Worm (Caenorhabditis elegans): ENCODE measurements around the gene emc-1.
"Not testable (repeated sequence)": the region's sequence is repeated elsewhere in the genome, so short reads cannot be mapped to it uniquely, and the experiment has no call there.

emc-1 gene

ce11 chrII:1500286-1500840 is at the start of gene emc-1:
Gene emc-1 (minus strand): TSS chrII:1500330.
- TF ChIP-seq ztf-29 (GFP tag; IDR thresholded peaks at IDR 0.05) (no peak), ztf-23 (GFP tag; IDR thresholded peaks at IDR 0.05) (peak; percentile 19; the same call in 1 of the 2 replicates), cog-1 (tag; optimal IDR thresholded peaks at IDR 0.05) (no peak), ref-1 (GFP tag; conservative IDR thresholded peaks at IDR 0.05) (no peak)

ce11 chrII:1545625-1546024 is 45.5 kb upstream of the emc-1 start, which contains the start of gene K05F6.12:
Gene K05F6.12 (plus strand): TSS chrII:1545925.
- TF ChIP-seq klf-2 (GFP tag; conservative IDR thresholded peaks at IDR 0.05) (no peak), ref-1 (GFP tag; conservative IDR thresholded peaks at IDR 0.05) (no peak), tab-1 (GFP tag; IDR thresholded peaks at IDR 0.05) (no peak), flt-1 (GFP tag; IDR thresholded peaks at IDR 0.05) (no peak), ztf-29 (GFP tag; IDR thresholded peaks at IDR 0.05) (no peak), cog-1 (tag; optimal IDR thresholded peaks at IDR 0.05) (no peak), ztf-23 (GFP tag; IDR thresholded peaks at IDR 0.05) (no peak), med-1 (GFP tag; optimal IDR thresholded peaks at IDR 0.05; ENCODE audit: insufficient read depth) (no peak), T22C8.4 (GFP tag; IDR thresholded peaks at IDR 0.05) (no peak)

- not testable (repeated sequence) for TF ChIP-seq ztf-29 (GFP tag; IDR thresholded peaks at IDR 0.05); med-1 (GFP tag; optimal IDR thresholded peaks at IDR 0.05; ENCODE audit: insufficient read depth); flt-1 (GFP tag; IDR thresholded peaks at IDR 0.05)
These were observed 43.1 kb upstream of the emc-1 start, which contains the start of gene K05F6.4 for ce11 chrII:1543182-1543581. Gene K05F6.4 (plus strand): TSS chrII:1543482.

ce11 chrII:1540628-1541027 is 40.5 kb upstream of the emc-1 start, which contains the start of gene poml-4:
Gene poml-4 (plus strand): TSS chrII:1540928.
- not testable (repeated sequence) for TF ChIP-seq med-1 (GFP tag; optimal IDR thresholded peaks at IDR 0.05; ENCODE audit: insufficient read depth); ref-1 (GFP tag; conservative IDR thresholded peaks at IDR 0.05); cog-1 (tag; optimal IDR thresholded peaks at IDR 0.05)

- no peak for TF ChIP-seq flt-1 (GFP tag; IDR thresholded peaks at IDR 0.05)
- no peak for TF ChIP-seq klf-2 (GFP tag; conservative IDR thresholded peaks at IDR 0.05)
- TF ChIP-seq ztf-29 (GFP tag; IDR thresholded peaks at IDR 0.05) = no peak
- TF ChIP-seq med-1 (GFP tag; optimal IDR thresholded peaks at IDR 0.05; ENCODE audit: insufficient read depth) = no peak
- TF ChIP-seq ztf-23 (GFP tag; IDR thresholded peaks at IDR 0.05) = no peak
- no peak for TF ChIP-seq ref-1 (GFP tag; conservative IDR thresholded peaks at IDR 0.05)
- TF ChIP-seq T22C8.4 (GFP tag; IDR thresholded peaks at IDR 0.05) = no peak
- TF ChIP-seq cog-1 (tag; optimal IDR thresholded peaks at IDR 0.05) = no peak
- no peak for TF ChIP-seq tab-1 (GFP tag; IDR thresholded peaks at IDR 0.05)
These were observed 38.5 kb upstream of the emc-1 start, which contains the start of gene fbxb-44 for ce11 chrII:1538589-1538988. Gene fbxb-44 (plus strand): TSS chrII:1538889.

- TF ChIP-seq tab-1 (GFP tag; IDR thresholded peaks at IDR 0.05) (no peak), cog-1 (tag; optimal IDR thresholded peaks at IDR 0.05) (no peak), ztf-29 (GFP tag; IDR thresholded peaks at IDR 0.05) (no peak), flt-1 (GFP tag; IDR thresholded peaks at IDR 0.05) (no peak), ztf-23 (GFP tag; IDR thresholded peaks at IDR 0.05) (no peak), ref-1 (GFP tag; conservative IDR thresholded peaks at IDR 0.05) (no peak), klf-2 (GFP tag; conservative IDR thresholded peaks at IDR 0.05) (no peak), T22C8.4 (GFP tag; IDR thresholded peaks at IDR 0.05) (no peak), med-1 (GFP tag; optimal IDR thresholded peaks at IDR 0.05; ENCODE audit: insufficient read depth) (no peak)
These were observed 37.2 kb upstream of the emc-1 start, which contains the start of gene fbxb-42 for ce11 chrII:1537321-1537720. Gene fbxb-42 (plus strand): TSS chrII:1537621.

ce11 chrII:1535931-1536330 is 35.8 kb upstream of the emc-1 start, which contains the start of gene fbxb-43:
Gene fbxb-43 (plus strand): TSS chrII:1536231.
- TF ChIP-seq ztf-23 (GFP tag; IDR thresholded peaks at IDR 0.05) (no peak), ztf-29 (GFP tag; IDR thresholded peaks at IDR 0.05) (no peak), cog-1 (tag; optimal IDR thresholded peaks at IDR 0.05) (no peak), T22C8.4 (GFP tag; IDR thresholded peaks at IDR 0.05) (no peak), flt-1 (GFP tag; IDR thresholded peaks at IDR 0.05) (no peak), tab-1 (GFP tag; IDR thresholded peaks at IDR 0.05) (no peak), ref-1 (GFP tag; conservative IDR thresholded peaks at IDR 0.05) (no peak)

ce11 chrII:1529057-1529456 is 28.9 kb upstream of the emc-1 start, which contains the start of gene Y51H7BR.4:
Gene Y51H7BR.4 (plus strand): TSS chrII:1529357.
- TF ChIP-seq ztf-29 (GFP tag; IDR thresholded peaks at IDR 0.05) = no peak
- no peak for TF ChIP-seq flt-1 (GFP tag; IDR thresholded peaks at IDR 0.05)

- TF ChIP-seq ztf-23 (GFP tag; IDR thresholded peaks at IDR 0.05) (no peak), tab-1 (GFP tag; IDR thresholded peaks at IDR 0.05) (no peak), ref-1 (GFP tag; conservative IDR thresholded peaks at IDR 0.05) (no peak), med-1 (GFP tag; optimal IDR thresholded peaks at IDR 0.05; ENCODE audit: insufficient read depth) (no peak), klf-2 (GFP tag; conservative IDR thresholded peaks at IDR 0.05) (no peak), T22C8.4 (GFP tag; IDR thresholded peaks at IDR 0.05) (no peak), ztf-29 (GFP tag; IDR thresholded peaks at IDR 0.05) (no peak), cog-1 (tag; optimal IDR thresholded peaks at IDR 0.05) (no peak), flt-1 (GFP tag; IDR thresholded peaks at IDR 0.05) (no peak)
These were observed 25.4 kb upstream of the emc-1 start, which contains the start of gene Y51H7BR.7 for ce11 chrII:1525498-1525897. Gene Y51H7BR.7 (minus strand): TSS chrII:1525598.

ce11 chrII:1521956-1522355 is 21.8 kb upstream of the emc-1 start:
- TF ChIP-seq ztf-29 (GFP tag; IDR thresholded peaks at IDR 0.05) = no peak
- TF ChIP-seq T22C8.4 (GFP tag; IDR thresholded peaks at IDR 0.05) = no peak
- TF ChIP-seq ref-1 (GFP tag; conservative IDR thresholded peaks at IDR 0.05) = no peak
- no peak for TF ChIP-seq ztf-23 (GFP tag; IDR thresholded peaks at IDR 0.05)

Measured in whole organism, midembryonic.